Fruit fly (Drosophila melanogaster) whole organism, pupa: Measurements from ENCODE around the gene Rab30.

Experiments
- CG10348 ChIP-seq: fragments of 200-800 bp; sonication (Bioruptor generic); IDR thresholded peaks from 2 replicates; pipeline ENCODE4 v1.3.6; 2022; ENCODE audit warnings: missing biosample characterization, missing genetic modification characterization
- CG12605 ChIP-seq: fragments of 200-800 bp; sonication (Bioruptor generic); IDR thresholded peaks from 2 replicates; pipeline ENCODE4 v1.3.6; 2022; ENCODE audit warnings: missing biosample characterization, missing genetic modification characterization
- CG13204 ChIP-seq: fragments of 200-800 bp; sonication (Bioruptor generic); optimal IDR thresholded peaks from 2 replicates; lab custom pipeline; 2018; ENCODE audit warnings: missing biosample characterization, mild to moderate bottlenecking, missing genetic modification characterization, moderate library complexity
- CG14655 ChIP-seq: fragments of 200-800 bp; sonication (Bioruptor generic); optimal IDR thresholded peaks from 3 replicates; lab custom pipeline; 2017; ENCODE audit warnings: mild to moderate bottlenecking, missing biosample characterization, missing genetic modification reagents, missing genetic modification characterization
- CG15710 ChIP-seq: fragments of 200-800 bp; sonication (Bioruptor generic); optimal IDR thresholded peaks from 2 replicates; lab custom pipeline; 2018; ENCODE audit warnings: missing biosample characterization, mild to moderate bottlenecking, missing genetic modification characterization, moderate library complexity
- CG17806 ChIP-seq: fragments of 200-800 bp; sonication (Bioruptor generic); optimal IDR thresholded peaks from 2 replicates; lab custom pipeline; 2018; ENCODE audit warnings: missing biosample characterization, mild to moderate bottlenecking, missing genetic modification characterization, moderate library complexity
- CG32121 ChIP-seq: fragments of 200-800 bp; sonication (Bioruptor generic); IDR thresholded peaks from 2 replicates; pipeline ENCODE4 v1.3.6; 2022; ENCODE audit warnings: missing biosample characterization, missing genetic modification characterization
- CG34367 ChIP-seq: fragments of 200-800 bp; sonication (Bioruptor generic); optimal IDR thresholded peaks from 2 replicates; lab custom pipeline; 2018; ENCODE audit warnings: missing biosample characterization, mild to moderate bottlenecking, missing genetic modification characterization
- CG4496 ChIP-seq: fragments of 200-800 bp; sonication (Bioruptor generic); IDR thresholded peaks from 3 replicates; pipeline ENCODE4 v1.3.6; 2022; ENCODE audit warnings: missing biosample characterization, missing genetic modification characterization
- CG8159 ChIP-seq: fragments of 200-800 bp; sonication (Bioruptor generic); optimal IDR thresholded peaks from 3 replicates; lab custom pipeline; 2018; ENCODE audit warnings: missing biosample characterization, mild to moderate bottlenecking, missing genetic modification characterization, moderate library complexity
- CG8301 ChIP-seq: fragments of 200-800 bp; sonication (Bioruptor generic); optimal IDR thresholded peaks from 2 replicates; lab custom pipeline; 2018; ENCODE audit warnings: missing biosample characterization, mild to moderate bottlenecking, missing genetic modification characterization
- CG9948 ChIP-seq: fragments of 200-800 bp; sonication (Bioruptor generic); optimal IDR thresholded peaks from 2 replicates; lab custom pipeline; 2018; ENCODE audit warnings: missing biosample characterization, mild to moderate bottlenecking, missing genetic modification characterization, moderate library complexity
- D1 ChIP-seq: fragments of 200-800 bp; sonication (Bioruptor generic); optimal IDR thresholded peaks from 2 replicates; lab custom pipeline; 2018; ENCODE audit warnings: missing biosample characterization, mild to moderate bottlenecking, missing genetic modification characterization, moderate library complexity
- EcR ChIP-seq: fragments of 200-800 bp; sonication (Bioruptor generic); optimal IDR thresholded peaks from 3 replicates; lab custom pipeline; 2019; ENCODE audit warnings: missing biosample characterization, missing genetic modification characterization, mild to moderate bottlenecking, moderate library complexity, missing genetic modification reagents
- Ets98B ChIP-seq: fragments of 200-800 bp; sonication (Bioruptor generic); IDR thresholded peaks from 2 replicates; pipeline ENCODE4 v1.3.6; 2022; ENCODE audit warnings: missing biosample characterization, missing genetic modification characterization
- Pif1A ChIP-seq: fragments of 200-800 bp; sonication (Bioruptor generic); optimal IDR thresholded peaks from 3 replicates; lab custom pipeline; 2016; ENCODE audit warnings: missing biosample characterization, missing genetic modification characterization
- Pif1B ChIP-seq: fragments of 200-800 bp; sonication (Bioruptor generic); optimal IDR thresholded peaks from 3 replicates; lab custom pipeline; 2016; ENCODE audit warnings: missing biosample characterization, missing genetic modification characterization
- Snoo ChIP-seq: fragments of 200-800 bp; sonication (Bioruptor generic); optimal IDR thresholded peaks from 3 replicates; lab custom pipeline; 2017; ENCODE audit warnings: missing biosample characterization, mild to moderate bottlenecking, missing genetic modification characterization, inconsistent platforms
- fd96Ca ChIP-seq: fragments of 200-800 bp; sonication (Bioruptor generic); IDR thresholded peaks from 3 replicates; pipeline ENCODE4 v1.3.6; 2022; ENCODE audit warnings: missing biosample characterization, missing genetic modification characterization
- gl ChIP-seq: fragments of 200-800 bp; sonication (Bioruptor generic); optimal IDR thresholded peaks from 2 replicates; lab custom pipeline; 2018; ENCODE audit warnings: missing biosample characterization, mild to moderate bottlenecking, missing genetic modification characterization
- rn ChIP-seq: fragments of 200-800 bp; sonication (Bioruptor generic); IDR thresholded peaks from 2 replicates; pipeline ENCODE4 v1.3.6; 2022; ENCODE audit warnings: missing biosample characterization, missing genetic modification characterization

Rab30 gene

DNA sequence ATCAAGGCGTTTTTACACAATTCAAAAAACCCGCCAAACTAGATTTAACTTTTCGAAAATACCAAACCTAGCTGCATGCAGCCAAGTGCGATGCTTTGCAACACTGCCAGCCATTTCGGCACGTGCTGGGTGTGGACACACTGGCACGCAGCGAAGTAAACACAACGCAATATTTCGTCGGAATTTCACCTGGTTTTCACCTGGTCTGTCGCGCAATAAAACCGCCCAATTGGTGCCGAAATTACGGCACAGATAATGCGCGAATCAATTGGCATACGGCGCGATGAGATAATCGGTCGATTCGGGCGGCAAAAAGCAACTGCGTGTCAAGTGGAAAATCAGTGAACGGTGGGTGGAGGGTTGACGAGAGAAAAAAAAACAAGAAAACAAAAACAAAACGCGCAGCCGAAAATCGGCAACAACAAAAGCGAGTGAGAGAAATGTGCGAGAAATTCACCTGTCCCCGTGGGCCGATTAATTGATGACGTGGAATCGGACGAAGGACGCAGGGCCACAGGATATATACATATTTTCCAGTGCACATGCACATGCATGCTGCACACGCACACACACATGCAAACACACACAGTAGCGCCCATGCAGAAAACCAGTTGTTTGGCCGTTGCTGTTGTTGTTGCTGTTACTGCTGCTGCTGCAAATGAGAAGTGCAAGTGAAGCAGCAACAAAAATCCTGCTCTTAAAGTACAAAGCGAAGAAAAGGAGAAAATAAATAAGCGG is 24.0 kb upstream of the Rab30 start, which contains the start of gene Mnn1:
Gene Mnn1, plus strand, starts transcription at position 113 of the 738 bp plus-strand sequence.
- 0 out of 2 replicates have a peak, but pooled peaks have one; percentile 24 for TF ChIP-seq CG32121
- peak; percentile 35; the same call in 1 of the 3 replicates for TF ChIP-seq CG4496 (GFP tag; lab: Robert Waterston, UW)
- TF ChIP-seq CG12605 (GFP tag; lab: Robert Waterston, UW) = peak; percentile 51
- TF ChIP-seq CG8301 (tag; lab: Kevin White, UChicago) = no peak

DNA sequence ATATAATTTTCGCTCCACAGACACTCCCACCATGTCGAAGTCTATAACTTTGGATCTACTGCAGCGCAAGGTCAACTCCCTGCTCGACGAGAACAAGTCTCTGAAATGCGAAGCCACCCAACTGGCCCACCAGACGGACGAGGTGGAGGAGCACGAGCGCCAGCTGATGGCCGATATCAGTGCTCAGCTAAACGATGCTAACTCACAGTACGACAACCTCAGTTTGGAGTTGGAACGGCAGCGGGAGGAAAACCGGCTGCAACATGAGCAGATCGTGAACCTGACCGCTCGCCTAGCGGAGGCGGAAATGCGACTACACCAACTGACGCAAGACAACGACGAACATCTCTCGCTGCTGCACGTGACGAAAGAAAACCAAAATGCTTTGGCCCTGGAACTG is 19.3 kb upstream of the Rab30 start:
- TF ChIP-seq CG8159 (tag; lab: Kevin White, UChicago) = no peak
- peak; percentile 95 for TF ChIP-seq EcR (GFP tag; lab: Kevin White, UChicago)
- no peak for TF ChIP-seq Snoo (tag; lab: Kevin White, UChicago)
- no peak for TF ChIP-seq fd96Ca (GFP tag; lab: Robert Waterston, UW)
- peak; percentile 53 for TF ChIP-seq CG13204

DNA sequence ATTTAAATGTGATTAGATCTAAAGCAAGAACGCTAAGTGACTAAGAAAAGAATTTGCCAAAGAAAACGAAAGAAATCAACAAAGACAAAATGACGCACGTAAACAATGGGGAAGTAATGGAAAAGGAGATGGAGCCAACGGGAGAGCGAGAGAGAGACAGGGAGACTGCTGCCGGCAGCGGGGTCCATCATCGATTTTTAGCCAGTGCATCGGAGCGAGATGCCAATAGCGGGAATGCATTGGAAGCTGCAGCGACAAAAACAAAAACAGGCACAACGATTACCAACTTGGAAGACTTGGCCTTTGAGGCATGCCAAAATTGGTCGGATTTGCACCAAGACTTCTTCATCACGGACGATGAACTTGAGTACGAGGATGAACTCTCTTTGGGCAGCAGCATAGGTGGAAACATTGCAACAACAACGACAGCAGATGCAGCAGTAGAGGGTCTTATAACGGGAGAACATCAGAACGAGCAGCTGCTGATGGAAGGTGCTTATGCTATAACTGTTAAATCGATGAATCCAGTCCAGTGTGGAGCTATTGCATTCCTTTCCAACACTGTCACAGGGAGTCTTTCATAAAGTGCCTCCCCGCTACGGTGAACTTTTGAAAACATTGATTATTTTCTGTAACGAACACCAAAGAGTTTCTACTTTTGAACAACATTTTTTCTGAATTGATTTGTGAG is 18.2 kb upstream of the Rab30 start:
- TF ChIP-seq CG17806 (tag; lab: Kevin White, UChicago) = no peak
- TF ChIP-seq CG13204 = peak; percentile 70
- peak; percentile 83 for TF ChIP-seq EcR (GFP tag; lab: Kevin White, UChicago)

DNA sequence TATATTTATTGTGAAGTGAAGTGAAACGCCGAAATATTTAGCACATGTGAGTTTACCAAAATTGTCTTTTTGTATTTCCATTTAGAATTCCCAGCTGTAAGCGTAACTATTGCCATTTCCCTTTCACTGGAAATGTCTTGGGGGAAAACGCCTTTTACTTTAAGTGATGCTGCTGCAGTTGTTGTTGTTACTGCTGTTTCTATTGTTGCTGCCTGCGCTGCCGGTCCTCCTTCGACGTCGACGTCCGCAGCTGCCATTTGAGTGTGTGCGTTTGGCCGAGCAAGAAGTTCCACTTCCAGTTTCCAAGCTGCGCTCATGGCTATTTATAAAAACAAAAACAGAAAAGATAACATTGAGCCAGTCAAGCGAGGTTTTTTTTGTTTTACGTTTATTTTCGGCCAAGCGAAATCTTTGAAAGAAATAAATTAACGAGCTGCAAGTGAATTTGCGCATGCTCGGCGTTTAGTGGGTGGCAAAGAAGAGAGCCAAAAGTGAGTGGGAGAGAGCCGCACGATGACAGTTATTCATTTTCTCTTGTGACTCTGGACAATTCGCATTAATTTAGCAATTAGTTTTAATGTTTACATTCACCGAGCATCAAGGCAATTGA is 17.4 kb upstream of the Rab30 start:
- TF ChIP-seq fd96Ca (GFP tag; lab: Robert Waterston, UW) (0 out of 3 replicates have a peak, but pooled peaks have one; percentile 40), CG8159 (tag; lab: Kevin White, UChicago) (no peak), CG9948 (tag; lab: Kevin White, UChicago) (no peak), gl (tag; lab: Kevin White, UChicago) (no peak), CG34367 (tag; lab: Kevin White, UChicago) (no peak), CG32121 (peak; percentile 45; the same call in 1 of the 2 replicates), Pif1B (GFP tag; lab: Kevin White, UChicago) (no peak), Pif1A (GFP tag; lab: Kevin White, UChicago) (no peak), CG12605 (GFP tag; lab: Robert Waterston, UW) (peak; percentile 44), Ets98B (peak; percentile 39; the same call in 1 of the 2 replicates), CG14655 (GFP tag; lab: Kevin White, UChicago) (no peak), Snoo (tag; lab: Kevin White, UChicago) (no peak), CG15710 (no peak), CG8301 (tag; lab: Kevin White, UChicago) (no peak), CG17806 (tag; lab: Kevin White, UChicago) (no peak), rn (no peak), CG4496 (GFP tag; lab: Robert Waterston, UW) (peak; percentile 33; the same call in 1 of the 3 replicates), CG13204 (no peak), D1 (tag; lab: Kevin White, UChicago) (no peak), EcR (GFP tag; lab: Kevin White, UChicago) (no peak), CG10348 (GFP tag; lab: Robert Waterston, UW) (no peak)

DNA sequence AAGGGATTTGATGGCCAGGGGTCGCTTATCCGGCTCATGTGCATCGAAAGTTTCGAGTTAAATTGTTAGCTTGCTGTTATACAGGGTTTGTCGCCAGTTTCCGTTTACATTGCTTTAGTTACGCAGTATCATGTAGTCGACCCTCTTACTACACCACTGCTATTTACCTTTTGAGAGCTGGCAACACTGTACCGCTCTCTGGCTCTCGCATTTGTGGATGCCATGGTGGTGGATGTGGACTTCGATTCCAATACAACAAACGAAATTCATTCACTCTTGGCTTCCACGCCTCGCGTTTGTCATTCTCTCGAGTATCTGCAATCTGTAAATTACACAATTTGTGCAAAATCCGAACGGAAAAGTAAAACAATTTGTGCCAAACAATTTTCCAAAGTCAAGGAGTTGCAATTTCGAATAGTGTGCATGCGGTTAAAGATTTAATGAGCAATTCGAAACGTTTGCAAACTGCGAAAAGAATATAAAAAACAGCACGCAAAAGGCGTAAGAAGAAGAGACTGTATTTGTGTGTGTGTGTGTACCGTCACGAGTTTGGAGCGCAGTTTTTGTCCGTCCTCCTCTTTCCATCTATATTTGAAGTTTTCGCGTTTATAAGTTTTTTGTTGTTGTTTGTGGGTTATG is 16.7 kb upstream of the Rab30 start:
- TF ChIP-seq CG13204 (no peak), CG14655 (GFP tag; lab: Kevin White, UChicago) (no peak), CG8159 (tag; lab: Kevin White, UChicago) (peak; percentile 11), Ets98B (peak; percentile 44; the same call in 1 of the 2 replicates), gl (tag; lab: Kevin White, UChicago) (peak; percentile 18), EcR (GFP tag; lab: Kevin White, UChicago) (peak; percentile 79), Snoo (tag; lab: Kevin White, UChicago) (peak; percentile 4), Pif1B (GFP tag; lab: Kevin White, UChicago) (peak; percentile 51), fd96Ca (GFP tag; lab: Robert Waterston, UW) (peak; percentile 50; the same call in 1 of the 3 replicates), CG34367 (tag; lab: Kevin White, UChicago) (no peak), CG8301 (tag; lab: Kevin White, UChicago) (no peak), CG32121 (peak; percentile 22; the same call in 1 of the 2 replicates), CG9948 (tag; lab: Kevin White, UChicago) (no peak), rn (no peak), CG12605 (GFP tag; lab: Robert Waterston, UW) (peak; percentile 72), CG17806 (tag; lab: Kevin White, UChicago) (no peak), CG4496 (GFP tag; lab: Robert Waterston, UW) (peak; percentile 46; the same call in 1 of the 3 replicates), CG10348 (GFP tag; lab: Robert Waterston, UW) (no peak), D1 (tag; lab: Kevin White, UChicago) (peak; percentile 49), Pif1A (GFP tag; lab: Kevin White, UChicago) (peak; percentile 22), CG15710 (no peak)
